Worm (Caenorhabditis elegans) whole organism, young adult: Measurements from ENCODE around the gene ZK1240.11.

Experiments used
- B0261.1 ChIP-seq: sonication (generic microtip); optimal IDR thresholded peaks from 2 replicates; lab custom pipeline; 2016; ENCODE audit warnings: mild to moderate bottlenecking, missing genetic modification characterization, moderate library complexity, missing compliant biosample characterization
- B0336.3 ChIP-seq: fragments of 200-800 bp; sonication (Bioruptor generic); IDR thresholded peaks from 2 replicates; pipeline ENCODE4 v1.3.6; 2022; ENCODE audit warnings: missing genetic modification characterization, missing compliant biosample characterization
- F23B12.7 ChIP-seq: sonication (generic microtip); optimal IDR thresholded peaks from 2 replicates; lab custom pipeline; 2017; ENCODE audit warnings: missing genetic modification characterization, mild to moderate bottlenecking, missing compliant biosample characterization, antibody characterized with exemption, moderate library complexity; ENCODE audit not compliant: insufficient read depth
- F39B2.1 ChIP-seq: fragments of 200-800 bp; sonication (Bioruptor generic); IDR thresholded peaks from 2 replicates; pipeline ENCODE4 v1.3.6; 2022; ENCODE audit warnings: missing genetic modification reagents, missing genetic modification characterization, missing compliant biosample characterization
- F57C9.4 ChIP-seq: sonication (generic microtip); optimal IDR thresholded peaks from 2 replicates; lab custom pipeline; 2017; ENCODE audit warnings: mild to moderate bottlenecking, missing genetic modification characterization, missing compliant biosample characterization
- Y53G8AR.9 ChIP-seq: fragments of 200-800 bp; sonication (Bioruptor generic); conservative IDR thresholded peaks from 2 replicates; pipeline ENCODE4 v1.3.6; 2022; ENCODE audit warnings: missing genetic modification reagents, missing genetic modification characterization, missing compliant biosample characterization
- Y67H2A.10 ChIP-seq: fragments of 200-800 bp; sonication (Bioruptor generic); conservative IDR thresholded peaks from 2 replicates; pipeline ENCODE4 v1.3.6; 2022; ENCODE audit warnings: missing genetic modification reagents, missing genetic modification characterization, missing compliant biosample characterization
- atf-7 ChIP-seq: sonication (generic microtip); optimal IDR thresholded peaks from 2 replicates; lab custom pipeline; 2017; ENCODE audit warnings: mild to moderate bottlenecking, missing genetic modification characterization, missing compliant biosample characterization
- attf-5 ChIP-seq: fragments of 200-800 bp; sonication (Bioruptor generic); optimal IDR thresholded peaks from 2 replicates; lab custom pipeline; 2018; ENCODE audit warnings: mild to moderate bottlenecking, missing genetic modification characterization, missing compliant biosample characterization
- chd-7 ChIP-seq: sonication (generic microtip); optimal IDR thresholded peaks from 2 replicates; lab custom pipeline; 2016; ENCODE audit warnings: mild to moderate bottlenecking, missing genetic modification characterization, moderate library complexity, missing compliant biosample characterization
- ekl-4 ChIP-seq: fragments of 200-800 bp; sonication (Bioruptor generic); IDR thresholded peaks from 2 replicates; pipeline ENCODE4 v1.3.6; 2022; ENCODE audit warnings: missing genetic modification reagents, missing genetic modification characterization, missing compliant biosample characterization
- lin-40 ChIP-seq: sonication (generic microtip); optimal IDR thresholded peaks from 2 replicates; lab custom pipeline; 2016; ENCODE audit warnings: missing genetic modification characterization, mild to moderate bottlenecking, missing compliant biosample characterization, missing genotype, missing genetic modification reagents
- lsl-1 ChIP-seq: fragments of 200-800 bp; sonication (Bioruptor generic); optimal IDR thresholded peaks from 2 replicates; lab custom pipeline; 2018; ENCODE audit warnings: mild to moderate bottlenecking, missing genetic modification characterization, moderate library complexity, missing compliant biosample characterization
- mcd-1 ChIP-seq: fragments of 200-800 bp; sonication (Bioruptor generic); IDR thresholded peaks from 2 replicates; pipeline ENCODE4 v1.3.6; 2022; ENCODE audit warnings: missing genetic modification reagents, missing genetic modification characterization, missing compliant biosample characterization
- nfyb-1 ChIP-seq: fragments of 200-800 bp; sonication (Bioruptor generic); IDR thresholded peaks from 2 replicates; pipeline ENCODE4 v1.3.6; 2022; ENCODE audit warnings: missing genetic modification reagents, missing genetic modification characterization, missing compliant biosample characterization
- snpc-1.1 ChIP-seq: sonication (generic microtip); optimal IDR thresholded peaks from 2 replicates; lab custom pipeline; 2017; ENCODE audit warnings: missing genetic modification characterization, mild to moderate bottlenecking, missing compliant biosample characterization, antibody characterized with exemption, moderate library complexity, missing genotype, missing genetic modification reagents; ENCODE audit not compliant: insufficient read depth
- snpc-4 ChIP-seq, 5 experiments: fragments of 150-350 bp in 1 of 5; sonication (generic microtip) in 4 of 5; optimal IDR thresholded peaks; 2 replicates each; lab custom pipeline; 2014 to 2018; ENCODE audit warnings: missing genetic modification characterization in 5 of 5, missing biosample characterization in 3 of 5, antibody characterized with exemption in 2 of 5, mild to moderate bottlenecking in 2 of 5, missing compliant biosample characterization in 2 of 5, missing genotype in 2 of 5, moderate library complexity in 2 of 5, missing genetic modification reagents in 1 of 5
- somi-1 ChIP-seq: fragments of 200-800 bp; sonication (Bioruptor generic); optimal IDR thresholded peaks from 2 replicates; lab custom pipeline; 2018; ENCODE audit warnings: mild to moderate bottlenecking, missing genetic modification characterization, missing compliant biosample characterization
- ztf-25 ChIP-seq: fragments of 200-800 bp; sonication (Bioruptor generic); IDR thresholded peaks from 2 replicates; pipeline ENCODE4 v1.3.6; 2022; ENCODE audit warnings: missing genetic modification reagents, missing genetic modification characterization, missing compliant biosample characterization

The ZK1240.11 gene

DNA sequence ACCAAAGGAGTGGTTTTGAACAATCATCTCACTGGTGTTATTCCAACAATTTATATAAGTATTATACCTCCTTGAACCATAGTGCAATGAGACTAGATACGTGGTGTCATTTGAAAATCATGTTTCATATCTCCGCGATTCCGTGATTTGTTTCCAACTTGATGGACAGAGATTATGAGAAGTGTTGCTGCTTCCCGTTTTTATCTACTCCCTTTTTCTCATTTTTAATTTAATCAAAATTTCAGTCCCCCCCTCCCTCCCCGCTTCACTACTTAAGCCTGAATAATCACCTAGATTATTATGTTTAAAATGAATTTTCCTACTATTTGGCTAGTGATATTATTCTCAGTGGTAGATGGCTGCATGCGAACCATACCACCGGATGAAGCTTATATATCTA is 47.0 kb downstream of the ZK1240.11 start, which contains the start of gene F16G10.3:
TSS of gene F16G10.3 (plus strand) at position 301 of the 400 bp plus-strand sequence.
- TF ChIP-seq F57C9.4 (tag; lab: Kevin White, UChicago) = no peak
- no peak for TF ChIP-seq somi-1
- no peak for TF ChIP-seq Y67H2A.10 (GFP tag; lab: Robert Waterston, UW)
- no peak for TF ChIP-seq atf-7 (tag; lab: Kevin White, UChicago)
- TF ChIP-seq ztf-25 (GFP tag; lab: Robert Waterston, UW) = no peak
- TF ChIP-seq lin-40 (tag; lab: Kevin White, UChicago) = no peak
- TF ChIP-seq snpc-4 (GFP tag; optimal IDR thresholded peaks at IDR 0.05; lab: Kevin White, UChicago) = no peak
- TF ChIP-seq snpc-4 (tag; optimal IDR thresholded peaks at IDR 0.05; lab: Kevin White, UChicago) = no peak
- no peak for TF ChIP-seq B0261.1 (tag; lab: Kevin White, UChicago)
- no peak for TF ChIP-seq nfyb-1 (GFP tag; lab: Robert Waterston, UW)
- TF ChIP-seq F39B2.1 (GFP tag; lab: Robert Waterston, UW) = no peak
- TF ChIP-seq mcd-1 = no peak
- no peak for TF ChIP-seq attf-5 (GFP tag; lab: Kevin White, UChicago)
- TF ChIP-seq lsl-1 (GFP tag; lab: Kevin White, UChicago) = no peak
- no peak for TF ChIP-seq chd-7
- TF ChIP-seq B0336.3 (GFP tag; lab: Robert Waterston, UW) = no peak
- TF ChIP-seq F23B12.7 (tag; lab: Kevin White, UChicago) = no peak
- no peak for TF ChIP-seq ekl-4 (GFP tag; lab: Robert Waterston, UW)
- TF ChIP-seq snpc-1.1 = no peak
- TF ChIP-seq Y53G8AR.9 (GFP tag; lab: Robert Waterston, UW) = no peak

DNA sequence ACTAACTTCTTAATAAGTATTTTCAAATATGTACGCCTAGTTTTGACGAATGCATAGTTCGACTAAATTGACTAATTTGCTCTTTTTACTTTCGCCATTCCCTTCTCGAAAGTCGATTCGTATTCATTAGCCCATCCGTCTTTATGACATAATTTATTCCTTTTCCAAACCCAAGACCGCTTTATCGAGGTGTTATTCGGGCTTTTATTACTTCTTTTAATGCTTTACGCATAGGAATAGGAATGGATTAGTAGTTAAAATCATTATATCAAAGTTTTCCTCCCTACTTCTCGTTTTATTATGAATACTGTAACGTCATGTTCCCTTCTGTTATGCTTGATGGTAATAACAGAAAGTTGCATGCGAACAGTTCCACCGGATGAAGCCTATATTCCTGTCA is 49.9 kb downstream of the ZK1240.11 start, which contains the start of gene F16G10.2:
TSS of gene F16G10.2 (plus strand) at position 301 of the 400 bp plus-strand sequence.
- TF ChIP-seq F39B2.1 (GFP tag; lab: Robert Waterston, UW) = no peak
- TF ChIP-seq, all 124 proteins: peak for 0
